Worm (Caenorhabditis elegans): ENCODE data around the gene F43E2.1.
"Not testable (repeated sequence)": the region's sequence is repeated elsewhere in the genome, so short reads cannot be mapped to it uniquely, and the experiment has no call there.

DNA sequence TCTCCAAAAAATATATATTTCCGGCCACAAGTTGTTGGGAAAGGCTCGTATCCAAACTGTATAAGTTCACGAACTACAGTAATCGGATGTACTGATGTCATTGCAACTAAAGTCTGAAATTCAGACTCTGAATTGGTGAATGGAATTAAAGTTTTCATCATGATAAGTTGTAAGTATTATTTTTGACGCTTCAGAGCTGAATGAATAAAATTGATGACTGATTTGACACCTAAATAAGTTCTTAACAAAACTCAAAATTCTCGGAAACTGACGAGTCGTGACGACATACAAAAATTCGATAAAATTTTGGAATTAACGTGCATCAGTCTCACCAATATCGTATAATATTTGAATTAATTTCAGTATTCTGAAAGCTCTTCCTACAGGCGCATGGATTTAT lies 4.9 kb upstream of the F43E2.1 start, which contains the start of gene F43E2.11:
- not testable (repeated sequence) for TF ChIP-seq nhr-12 (tag; optimal IDR thresholded peaks at IDR 0.05); R02D3.7 (tag; optimal IDR thresholded peaks at IDR 0.05); blmp-1 (tag; optimal IDR thresholded peaks at IDR 0.05; ENCODE audit: insufficient read depth); ceh-16 (tag; optimal IDR thresholded peaks at IDR 0.05); unc-39 (tag; optimal IDR thresholded peaks at IDR 0.05); skn-1 (tag; optimal IDR thresholded peaks at IDR 0.05); nhr-11 (tag; optimal IDR thresholded peaks at IDR 0.05); nhr-25 (tag; optimal IDR thresholded peaks at IDR 0.05)
